Worm (Caenorhabditis elegans) whole organism, mixed stage, embryonic: Measurements from ENCODE around the gene srj-29.

Source experiments
- M03D4.4 ChIP-seq: sonication (generic microtip); optimal IDR thresholded peaks from 2 replicates; lab custom pipeline; 2017; ENCODE audit warnings: mild to moderate bottlenecking, missing genetic modification characterization, missing compliant biosample characterization
- ceh-39 ChIP-seq: fragments of 150-350 bp; optimal IDR thresholded peaks from 2 replicates; lab custom pipeline; 2014; ENCODE audit warnings: missing biosample characterization, missing genetic modification characterization
- ceh-83 ChIP-seq: fragments of 200-800 bp; sonication (Bioruptor generic); optimal IDR thresholded peaks from 2 replicates; lab custom pipeline; 2018; ENCODE audit warnings: mild to moderate bottlenecking, missing genetic modification characterization, missing compliant biosample characterization
- cnd-1 ChIP-seq: fragments of 200-800 bp; sonication (Bioruptor generic); optimal IDR thresholded peaks from 2 replicates; lab custom pipeline; 2018; ENCODE audit warnings: mild to moderate bottlenecking, missing genetic modification characterization, missing compliant biosample characterization
- drap-1 ChIP-seq: fragments of 200-800 bp; sonication (Bioruptor generic); optimal IDR thresholded peaks from 3 replicates; lab custom pipeline; 2018; ENCODE audit warnings: mild to moderate bottlenecking, missing genetic modification characterization, missing compliant biosample characterization
- elt-1 ChIP-seq: sonication (generic microtip); optimal IDR thresholded peaks from 2 replicates; lab custom pipeline; 2017; ENCODE audit warnings: missing genetic modification characterization, mild to moderate bottlenecking, missing compliant biosample characterization, antibody characterized with exemption, moderate library complexity, borderline replicate concordance; ENCODE audit not compliant: insufficient read depth
- elt-3 ChIP-seq: fragments of 150-350 bp; optimal IDR thresholded peaks from 2 replicates; lab custom pipeline; 2014; ENCODE audit warnings: missing biosample characterization, missing genetic modification characterization
- flh-1 ChIP-seq: fragments of 200-800 bp; sonication (Bioruptor generic); optimal IDR thresholded peaks from 2 replicates; lab custom pipeline; 2018; ENCODE audit warnings: mild to moderate bottlenecking, missing genetic modification characterization, moderate library complexity, missing compliant biosample characterization
- hlh-1 ChIP-seq: fragments of 150-350 bp; optimal IDR thresholded peaks from 2 replicates; lab custom pipeline; 2014; ENCODE audit warnings: missing biosample characterization, missing genetic modification reagents, missing genetic modification characterization
- lin-13 ChIP-seq: fragments of 150-350 bp; optimal IDR thresholded peaks from 2 replicates; lab custom pipeline; 2014; ENCODE audit warnings: missing biosample characterization, missing genetic modification characterization
- lsy-2 ChIP-seq: fragments of 150-350 bp; optimal IDR thresholded peaks from 2 replicates; lab custom pipeline; 2014; ENCODE audit warnings: missing biosample characterization, missing genetic modification characterization
- mep-1 ChIP-seq: fragments of 150-350 bp; optimal IDR thresholded peaks from 2 replicates; lab custom pipeline; 2017; ENCODE audit warnings: missing biosample characterization, missing genetic modification reagents, missing genetic modification characterization, inconsistent platforms
- mls-2 ChIP-seq: sonication (generic microtip); optimal IDR thresholded peaks from 2 replicates; lab custom pipeline; 2016; ENCODE audit warnings: mild to moderate bottlenecking, missing genetic modification characterization, moderate library complexity, missing compliant biosample characterization
- nhr-12 ChIP-seq: fragments of 150-350 bp; optimal IDR thresholded peaks from 2 replicates; lab custom pipeline; 2014; ENCODE audit warnings: missing biosample characterization, missing genetic modification characterization
- nhr-2 ChIP-seq: fragments of 150-350 bp; optimal IDR thresholded peaks from 2 replicates; lab custom pipeline; 2014; ENCODE audit warnings: missing biosample characterization, missing genetic modification characterization
- nhr-237 ChIP-seq: fragments of 150-350 bp; optimal IDR thresholded peaks from 2 replicates; lab custom pipeline; 2014; ENCODE audit warnings: missing biosample characterization, missing genetic modification characterization
- nhr-28 ChIP-seq: fragments of 150-350 bp; optimal IDR thresholded peaks from 2 replicates; lab custom pipeline; 2014; ENCODE audit warnings: missing biosample characterization, missing genetic modification characterization
- nhr-76 ChIP-seq: sonication (generic microtip); optimal IDR thresholded peaks from 2 replicates; lab custom pipeline; 2017; ENCODE audit warnings: missing biosample characterization, missing genetic modification characterization
- pha-4 ChIP-seq: fragments of 150-350 bp; optimal IDR thresholded peaks from 2 replicates; lab custom pipeline; 2018; ENCODE audit warnings: missing biosample characterization, missing genetic modification reagents, missing genetic modification characterization
- sem-2 ChIP-seq: fragments of 200-800 bp; sonication (Bioruptor generic); optimal IDR thresholded peaks from 2 replicates; lab custom pipeline; 2018; ENCODE audit warnings: mild to moderate bottlenecking, missing genetic modification characterization, missing compliant biosample characterization
- snpc-4 ChIP-seq: fragments of 150-350 bp; optimal IDR thresholded peaks from 2 replicates; lab custom pipeline; 2014; ENCODE audit warnings: missing biosample characterization, missing genetic modification characterization
- sptf-1 ChIP-seq: sonication (generic microtip); optimal IDR thresholded peaks from 2 replicates; lab custom pipeline; 2017; ENCODE audit warnings: mild to moderate bottlenecking, missing genetic modification characterization, moderate library complexity, missing compliant biosample characterization
- tbx-8 ChIP-seq: fragments of 200-800 bp; sonication (Bioruptor generic); optimal IDR thresholded peaks from 2 replicates; lab custom pipeline; 2018; ENCODE audit warnings: mild to moderate bottlenecking, missing genetic modification characterization, moderate library complexity, missing compliant biosample characterization
- unc-120 ChIP-seq: sonication (generic microtip); optimal IDR thresholded peaks from 2 replicates; lab custom pipeline; 2017; ENCODE audit warnings: missing genetic modification characterization, missing compliant biosample characterization; ENCODE audit not compliant: poor library complexity, severe bottlenecking
- unc-62 ChIP-seq: fragments of 150-350 bp; optimal IDR thresholded peaks from 2 replicates; lab custom pipeline; 2014; ENCODE audit warnings: missing biosample characterization, missing genetic modification reagents, missing genetic modification characterization
- zip-8 ChIP-seq: fragments of 150-350 bp; optimal IDR thresholded peaks from 2 replicates; lab custom pipeline; 2014; ENCODE audit warnings: missing biosample characterization, missing genetic modification characterization
- ztf-11 ChIP-seq: fragments of 150-350 bp; optimal IDR thresholded peaks from 2 replicates; lab custom pipeline; 2014; ENCODE audit warnings: missing biosample characterization, missing genetic modification characterization

srj-29 gene

DNA sequence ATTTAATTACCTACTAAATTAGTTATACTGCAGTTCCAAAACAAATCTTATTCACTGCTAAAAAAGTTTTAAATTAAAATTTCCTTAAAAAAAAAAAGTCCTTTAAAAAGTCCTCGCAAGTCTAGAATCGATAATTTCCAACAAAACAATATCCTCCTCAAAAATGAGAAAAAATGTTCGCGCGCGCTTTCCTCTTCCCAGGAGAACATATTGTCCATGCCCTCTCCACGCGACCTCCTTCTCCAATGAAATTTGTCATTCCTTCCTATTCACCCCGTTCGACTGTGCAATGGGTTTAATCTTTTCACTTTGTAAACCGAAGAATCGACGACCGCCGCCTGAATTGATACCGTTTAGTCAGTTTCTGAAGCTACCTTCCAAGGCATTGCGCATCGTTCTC, 39.3 kb upstream of the srj-29 start, which contains the start of gene T10C6.10:
Gene T10C6.10 (plus strand): TSS at position 248 of the 400 bp plus-strand sequence.
- TF ChIP-seq tbx-8 (no peak), flh-1 (GFP tag; lab: Kevin White, UChicago) (no peak), elt-1 (tag; lab: Kevin White, UChicago) (no peak), zip-8 (tag; lab: Kevin White, UChicago) (no peak), nhr-28 (tag; lab: Kevin White, UChicago) (no peak), unc-120 (no peak), mls-2 (tag; lab: Kevin White, UChicago) (no peak), hlh-1 (tag; lab: Kevin White, UChicago) (no peak), ztf-11 (no peak), drap-1 (GFP tag; lab: Kevin White, UChicago) (no peak), elt-3 (tag; lab: Kevin White, UChicago) (no peak), nhr-12 (tag; lab: Kevin White, UChicago) (no peak), nhr-2 (no peak), snpc-4 (tag; lab: Kevin White, UChicago) (no peak)
- TF ChIP-seq, all 35 proteins: peak for 0

DNA sequence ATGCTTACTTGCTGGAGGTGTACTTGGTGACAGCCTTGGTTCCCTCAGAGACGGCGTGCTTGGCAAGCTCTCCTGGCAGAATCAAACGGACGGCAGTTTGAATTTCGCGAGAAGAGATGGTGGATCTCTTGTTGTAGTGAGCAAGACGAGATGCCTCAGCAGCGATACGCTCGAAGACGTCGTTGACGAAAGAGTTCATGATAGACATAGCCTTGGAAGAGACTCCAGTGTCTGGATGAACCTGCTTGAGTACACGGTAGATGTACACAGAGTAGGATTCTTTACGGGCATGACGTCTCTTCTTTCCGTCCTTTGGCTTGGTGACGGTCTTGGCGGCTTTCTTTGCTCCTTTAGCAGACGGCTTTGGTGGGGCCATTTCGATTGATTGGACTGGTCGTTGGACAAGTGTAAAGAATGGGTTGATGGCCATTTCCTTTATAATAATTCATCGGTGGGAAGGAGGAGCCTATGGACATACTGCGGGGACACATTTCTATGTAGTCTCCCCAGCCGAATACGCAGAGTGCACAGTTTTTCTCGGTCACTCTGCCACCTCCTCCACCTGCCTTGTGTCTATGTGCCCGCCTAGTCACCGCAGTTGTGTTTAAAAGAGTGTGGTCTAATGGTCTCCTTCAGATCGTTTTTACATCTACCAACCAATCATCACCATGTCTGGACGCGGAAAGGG, 35.2 kb upstream of the srj-29 start, which contains the start of the genes his-4 and his-3:
Gene his-4 (minus strand): TSS at position 376 of the 688 bp plus-strand sequence.
Gene his-3 (plus strand): TSS at position 669 of the 688 bp plus-strand sequence.
- TF ChIP-seq lsy-2 (tag; lab: Kevin White, UChicago) (peak; percentile 43), ztf-11 (peak; percentile 94), lin-13 (tag; lab: Kevin White, UChicago) (peak; percentile 96), M03D4.4 (tag; lab: Kevin White, UChicago) (peak; percentile 26), unc-62 (peak; percentile 13), nhr-2 (peak; percentile 62), drap-1 (GFP tag; lab: Kevin White, UChicago) (peak; percentile 81), sptf-1 (tag; lab: Kevin White, UChicago) (peak; percentile 24), cnd-1 (peak; percentile 86), ceh-39 (peak; percentile 86), pha-4 (tag; lab: Kevin White, UChicago) (peak; percentile 87), zip-8 (tag; lab: Kevin White, UChicago) (peak; percentile 32), mep-1 (tag; lab: Kevin White, UChicago) (peak; percentile 57)

DNA sequence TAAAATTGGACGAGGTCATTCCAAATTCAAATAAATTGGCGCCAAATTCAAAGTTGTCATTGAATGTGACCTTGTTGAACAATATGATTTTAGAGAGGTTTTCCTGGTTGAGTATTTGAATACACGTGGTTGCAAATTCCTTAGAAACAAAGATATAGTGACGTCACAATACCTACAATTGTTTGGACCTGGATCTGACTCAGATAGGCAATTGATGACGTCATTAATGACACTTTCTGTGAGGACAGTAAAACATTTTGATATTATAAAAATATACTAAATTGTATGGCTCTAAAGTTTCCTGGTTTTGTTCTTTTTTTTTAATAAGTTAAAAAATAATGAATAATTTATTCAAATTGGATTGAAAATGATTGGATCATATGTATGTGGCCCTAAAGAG, 34.0 kb upstream of the srj-29 start:
- TF ChIP-seq ceh-39 (peak; percentile 11), zip-8 (tag; lab: Kevin White, UChicago) (peak; percentile 94), lsy-2 (tag; lab: Kevin White, UChicago) (no peak)

DNA sequence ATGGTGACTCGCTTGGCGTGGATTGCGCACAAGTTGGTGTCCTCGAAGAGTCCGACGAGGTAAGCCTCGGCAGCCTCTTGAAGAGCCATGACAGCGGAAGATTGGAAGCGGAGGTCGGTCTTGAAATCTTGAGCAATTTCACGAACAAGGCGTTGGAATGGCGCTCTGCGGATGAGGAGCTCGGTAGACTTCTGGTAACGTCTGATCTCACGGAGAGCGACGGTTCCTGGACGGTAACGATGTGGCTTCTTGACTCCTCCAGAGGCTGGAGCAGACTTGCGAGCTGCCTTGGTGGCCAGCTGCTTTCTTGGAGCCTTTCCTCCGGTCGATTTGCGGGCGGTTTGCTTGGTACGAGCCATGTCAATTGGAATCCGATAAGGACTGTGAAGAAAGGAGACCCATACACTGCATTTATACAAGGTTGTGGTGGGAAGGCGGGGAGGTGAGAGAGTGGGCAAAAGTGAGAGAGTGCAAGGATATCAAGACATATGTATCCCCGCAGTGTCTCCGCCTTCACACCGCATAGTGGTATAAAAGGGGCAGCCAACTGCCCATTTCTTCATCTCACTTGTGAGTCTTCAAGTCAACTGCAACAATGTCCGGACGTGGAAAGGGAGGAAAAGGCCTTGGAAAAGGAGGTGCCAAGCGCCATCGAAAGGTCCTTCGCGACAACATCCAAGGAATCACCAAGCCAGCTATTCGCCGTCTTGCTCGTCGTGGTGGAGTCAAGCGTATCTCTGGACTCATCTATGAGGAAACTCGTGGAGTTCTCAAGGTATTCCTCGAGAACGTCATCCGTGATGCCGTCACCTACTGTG, 33.3 kb upstream of the srj-29 start, which contains the start of the genes his-2 and his-1:
Gene his-2 (minus strand): TSS at position 359 of the 818 bp plus-strand sequence.
Gene his-1 (plus strand): TSS at position 596 of the 818 bp plus-strand sequence.
- TF ChIP-seq cnd-1: peak; percentile 39
- TF ChIP-seq sptf-1 (tag; lab: Kevin White, UChicago): peak; percentile 22
- TF ChIP-seq, all 35 proteins: peak for 2; not testable (repeated sequence) for 33

DNA sequence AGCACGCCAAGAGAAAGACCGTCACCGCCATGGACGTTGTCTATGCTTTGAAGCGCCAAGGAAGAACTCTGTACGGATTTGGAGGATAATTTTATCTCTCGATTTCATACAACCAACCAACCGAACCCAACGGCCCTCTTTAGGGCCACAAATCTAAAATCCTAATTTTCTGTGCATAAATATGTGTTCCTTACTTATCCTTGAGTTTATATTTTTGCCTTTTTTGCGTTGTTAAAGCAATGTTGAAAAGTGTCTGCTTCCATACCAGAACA, 32.8 kb upstream of the srj-29 start:
- TF ChIP-seq zip-8 (tag; lab: Kevin White, UChicago) (peak; percentile 24), pha-4 (tag; lab: Kevin White, UChicago) (no peak), sem-2 (peak; percentile 9)
- TF ChIP-seq, all 35 proteins: peak for 2

DNA sequence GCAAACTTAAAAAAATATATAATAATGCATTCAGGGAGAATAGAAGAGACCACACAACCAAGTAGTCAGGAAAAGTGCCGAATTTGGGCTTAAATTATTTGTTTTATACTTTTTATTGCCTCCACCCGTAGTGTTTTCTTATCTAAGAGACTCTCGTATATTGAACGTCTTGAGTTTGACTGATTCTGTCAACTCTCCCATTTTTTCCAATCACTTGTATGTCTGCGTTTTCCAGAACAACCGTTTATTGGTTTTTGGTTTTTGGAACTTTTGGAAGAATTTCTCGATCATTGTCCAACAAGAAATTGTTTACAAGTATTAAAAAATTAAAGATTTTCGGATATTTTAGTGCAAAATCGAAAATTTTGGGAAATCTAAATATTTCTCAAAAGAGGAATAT, 31.8 kb upstream of the srj-29 start:
- no peak for TF ChIP-seq M03D4.4 (tag; lab: Kevin White, UChicago)
- TF ChIP-seq nhr-12 (tag; lab: Kevin White, UChicago): no peak
- TF ChIP-seq zip-8 (tag; lab: Kevin White, UChicago): no peak
- TF ChIP-seq ztf-11: no peak

DNA sequence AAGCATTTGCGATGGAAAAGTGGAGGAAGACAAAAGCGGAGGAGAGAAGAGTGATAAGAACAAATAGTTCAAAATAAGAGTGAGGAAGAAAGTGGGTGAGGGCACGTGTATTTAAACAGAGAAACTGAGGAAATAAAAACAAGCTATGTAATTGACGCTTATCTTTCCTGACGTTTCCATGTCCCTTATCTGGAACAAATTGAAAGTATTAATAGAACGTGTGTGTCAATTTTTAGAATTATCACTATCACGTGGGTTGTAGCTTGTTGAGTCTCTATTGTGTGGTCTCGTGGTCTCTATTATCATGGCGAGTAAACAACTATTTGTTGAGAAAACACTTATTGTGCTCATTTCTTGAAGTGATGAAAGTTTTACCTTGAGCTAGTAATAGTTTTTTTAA, 29.6 kb upstream of the srj-29 start, which contains the start of gene T10C6.15:
Gene T10C6.15 (minus strand): TSS at position 104 of the 400 bp plus-strand sequence.
- no peak for TF ChIP-seq nhr-76
- TF ChIP-seq elt-3 (tag; lab: Kevin White, UChicago): no peak
- no peak for TF ChIP-seq ceh-83
- no peak for TF ChIP-seq sem-2
- TF ChIP-seq mls-2 (tag; lab: Kevin White, UChicago): no peak
- TF ChIP-seq unc-62: no peak
- TF ChIP-seq nhr-237 (tag; lab: Kevin White, UChicago): no peak
- TF ChIP-seq zip-8 (tag; lab: Kevin White, UChicago): no peak
